Fruit fly (Drosophila melanogaster): Measurements from ENCODE around the gene CG32756.

CG32756 gene

dm6 chrX:5896809-5897700, 48.4 kb upstream of the CG32756 start (continued):
- TF ChIP-seq Oli (tag; optimal IDR thresholded peaks at IDR 0.05): no peak
- TF ChIP-seq slbo (GFP tag; IDR thresholded peaks at IDR 0.05): peak; percentile 39; the same call in 1 of the 2 replicates
- TF ChIP-seq CG30403 (GFP tag; optimal IDR thresholded peaks at IDR 0.05): peak; percentile 33
- 0 out of 2 replicates have a peak, but pooled peaks have one; percentile 17 for TF ChIP-seq CG5953 (GFP tag; IDR thresholded peaks at IDR 0.05)
- TF ChIP-seq Optix (GFP tag; IDR thresholded peaks at IDR 0.05): 0 out of 3 replicates have a peak, but pooled peaks have one; percentile 37
- no peak for TF ChIP-seq sr (GFP tag; IDR thresholded peaks at IDR 0.05)
- no peak for TF ChIP-seq klu (GFP tag; IDR thresholded peaks at IDR 0.05)
- TF ChIP-seq psq (GFP tag; optimal IDR thresholded peaks at IDR 0.05): no peak
- no peak for TF ChIP-seq CG1647 (GFP tag; optimal IDR thresholded peaks at IDR 0.05)
- TF ChIP-seq CG7928 (GFP tag; optimal IDR thresholded peaks at IDR 0.05): no peak
- no peak for TF ChIP-seq so (GFP tag; IDR thresholded peaks at IDR 0.05)
- TF ChIP-seq CG10565 (GFP tag; optimal IDR thresholded peaks at IDR 0.05): no peak
- no peak for TF ChIP-seq CG17361 (GFP tag; IDR thresholded peaks at IDR 0.05)
- no peak for TF ChIP-seq lbe (GFP tag; optimal IDR thresholded peaks at IDR 0.05)
- no peak for TF ChIP-seq kni (GFP tag; optimal IDR thresholded peaks at IDR 0.05)
- TF ChIP-seq NfI (GFP tag; optimal IDR thresholded peaks at IDR 0.05): peak; percentile 23
- no peak for TF ChIP-seq cg (GFP tag; optimal IDR thresholded peaks at IDR 0.05)
- TF ChIP-seq CG32532 (GFP tag; IDR thresholded peaks at IDR 0.05): peak; percentile 13; the same call in 1 of the 2 replicates
- TF ChIP-seq CG13123 (GFP tag; optimal IDR thresholded peaks at IDR 0.05): no peak
- TF ChIP-seq CG30020 (tag; optimal IDR thresholded peaks at IDR 0.05): no peak
- no peak for TF ChIP-seq pan (optimal IDR thresholded peaks at IDR 0.05)
- TF ChIP-seq pan (GFP tag; optimal IDR thresholded peaks at IDR 0.05 in 1 of 2, IDR thresholded peaks at IDR 0.05 in 1 of 2): peak in 1 of 2 experiments; percentile 46
- no peak for TF ChIP-seq pita (GFP tag; optimal IDR thresholded peaks at IDR 0.05)
- no peak for TF ChIP-seq Doc2 (GFP tag; IDR thresholded peaks at IDR 0.05)
- TF ChIP-seq CkIIα-i1 (GFP tag; IDR thresholded peaks at IDR 0.05): no peak
- no peak for TF ChIP-seq CG15696 (tag; optimal IDR thresholded peaks at IDR 0.05)
- TF ChIP-seq CG12104 (GFP tag; optimal IDR thresholded peaks at IDR 0.05): no peak
- TF ChIP-seq CG33213 (GFP tag; optimal IDR thresholded peaks at IDR 0.05): no peak
- TF ChIP-seq Fer1 (GFP tag; optimal IDR thresholded peaks at IDR 0.05): no peak
- no peak for TF ChIP-seq Mad (GFP tag; optimal IDR thresholded peaks at IDR 0.05)
- no peak for TF ChIP-seq CG1233 (GFP tag; optimal IDR thresholded peaks at IDR 0.05)
- TF ChIP-seq trem (tag; optimal IDR thresholded peaks at IDR 0.05): no peak
- TF ChIP-seq pfk (GFP tag; optimal IDR thresholded peaks at IDR 0.05): no peak
- no peak for TF ChIP-seq CG10147 (GFP tag; optimal IDR thresholded peaks at IDR 0.05)
- no peak; the same call in 1 of the 2 replicates for TF ChIP-seq CG9932 (GFP tag; IDR thresholded peaks at IDR 0.05)
- no peak for TF ChIP-seq CG11560 (tag; IDR thresholded peaks at IDR 0.05)
- peak; percentile 12 for TF ChIP-seq CG10267 (tag; optimal IDR thresholded peaks at IDR 0.05)
- peak; percentile 28 for TF ChIP-seq CG2678 (tag; optimal IDR thresholded peaks at IDR 0.05)
- no peak for TF ChIP-seq CG12219 (GFP tag; optimal IDR thresholded peaks at IDR 0.05)
- TF ChIP-seq CG3407 (GFP tag; optimal IDR thresholded peaks at IDR 0.05): no peak
- TF ChIP-seq pros (GFP tag; optimal IDR thresholded peaks at IDR 0.05): peak; percentile 55
- no peak for TF ChIP-seq CG6813 (GFP tag; optimal IDR thresholded peaks at IDR 0.05)
- TF ChIP-seq CG15073 (GFP tag; optimal IDR thresholded peaks at IDR 0.05): no peak
- no peak for TF ChIP-seq HLH4C (GFP tag; IDR thresholded peaks at IDR 0.05; ENCODE audit: partially characterized antibody)
- no peak for TF ChIP-seq Dad (GFP tag; optimal IDR thresholded peaks at IDR 0.05)
- TF ChIP-seq YL-1 (GFP tag; optimal IDR thresholded peaks at IDR 0.05): no peak
- TF ChIP-seq CG9727 (GFP tag; optimal IDR thresholded peaks at IDR 0.05): no peak
